Fruit fly (Drosophila melanogaster) whole organism, embryonic: ENCODE data around the gene CG33287.

Experiments
- CG10321 ChIP-seq: fragments of 200-800 bp; sonication (Bioruptor generic); IDR thresholded peaks from 2 replicates; pipeline ENCODE4 v1.3.6; 2022; ENCODE audit warnings: missing biosample characterization, missing genetic modification characterization
- CG12391 ChIP-seq: fragments of 200-800 bp; sonication (Bioruptor generic); optimal IDR thresholded peaks from 3 replicates; lab custom pipeline; 2018; ENCODE audit warnings: missing biosample characterization, mild to moderate bottlenecking, missing genetic modification characterization, moderate library complexity
- CG13624 ChIP-seq: fragments of 200-800 bp; sonication (Bioruptor generic); optimal IDR thresholded peaks from 2 replicates; lab custom pipeline; 2016; ENCODE audit warnings: missing biosample characterization, missing genetic modification characterization
- CG13775 ChIP-seq: fragments of 200-800 bp; sonication (Bioruptor generic); optimal IDR thresholded peaks from 3 replicates; lab custom pipeline; 2017; ENCODE audit warnings: missing biosample characterization, mild to moderate bottlenecking, missing genetic modification characterization
- CG15514 ChIP-seq: fragments of 200-800 bp; sonication (Bioruptor generic); optimal IDR thresholded peaks from 3 replicates; lab custom pipeline; 2017; ENCODE audit warnings: missing biosample characterization, missing genetic modification characterization, mild to moderate bottlenecking, moderate library complexity, missing genetic modification reagents
- CG1602 ChIP-seq: fragments of 200-800 bp; sonication (Bioruptor generic); optimal IDR thresholded peaks from 3 replicates; lab custom pipeline; 2016; ENCODE audit warnings: missing biosample characterization, missing genetic modification characterization
- CG17829 ChIP-seq: fragments of 200-800 bp; optimal IDR thresholded peaks from 2 replicates; lab custom pipeline; 2019; ENCODE audit warnings: missing biosample characterization, mild to moderate bottlenecking, missing genetic modification characterization, moderate library complexity
- CG18262 ChIP-seq: fragments of 200-800 bp; optimal IDR thresholded peaks from 3 replicates; lab custom pipeline; 2019; ENCODE audit warnings: missing biosample characterization, mild to moderate bottlenecking, missing genetic modification characterization, moderate library complexity
- CG2129 ChIP-seq: fragments of 200-800 bp; sonication (Bioruptor generic); IDR thresholded peaks from 2 replicates; pipeline ENCODE4 v1.3.6; 2022; ENCODE audit warnings: missing biosample characterization, missing genetic modification characterization; ENCODE audit not compliant: partially characterized antibody
- CG2678 ChIP-seq: fragments of 200-800 bp; sonication (Bioruptor generic); optimal IDR thresholded peaks from 3 replicates; lab custom pipeline; 2019; ENCODE audit warnings: missing biosample characterization, mild to moderate bottlenecking, missing genetic modification characterization, moderate library complexity
- CG2712 ChIP-seq: fragments of 200-800 bp; optimal IDR thresholded peaks from 3 replicates; lab custom pipeline; 2019; ENCODE audit warnings: missing biosample characterization, mild to moderate bottlenecking, missing genetic modification characterization, moderate library complexity
- CG2875 ChIP-seq: fragments of 200-800 bp; sonication (Bioruptor generic); optimal IDR thresholded peaks from 2 replicates; lab custom pipeline; 2017; ENCODE audit warnings: missing biosample characterization, mild to moderate bottlenecking, missing genetic modification characterization, missing genetic modification reagents
- CG31388 ChIP-seq: fragments of 200-800 bp; sonication (Bioruptor generic); optimal IDR thresholded peaks from 2 replicates; lab custom pipeline; 2016; ENCODE audit warnings: missing biosample characterization, missing genetic modification characterization
- CG31441 ChIP-seq: fragments of 200-800 bp; sonication (Bioruptor generic); IDR thresholded peaks from 2 replicates; pipeline ENCODE4 v1.3.6; 2022; ENCODE audit warnings: missing biosample characterization, missing genetic modification characterization
- CG32772 ChIP-seq: fragments of 200-800 bp; sonication (Bioruptor generic); IDR thresholded peaks from 2 replicates; pipeline ENCODE4 v1.3.6; 2022; ENCODE audit warnings: missing biosample characterization, missing genetic modification characterization
- CG7786 ChIP-seq: fragments of 200-800 bp; sonication (Bioruptor generic); optimal IDR thresholded peaks from 2 replicates; lab custom pipeline; 2016; ENCODE audit warnings: missing biosample characterization, missing genetic modification characterization
- CG7839 ChIP-seq: fragments of 200-800 bp; sonication (Bioruptor generic); optimal IDR thresholded peaks from 3 replicates; lab custom pipeline; 2018; ENCODE audit warnings: missing biosample characterization, mild to moderate bottlenecking, missing genetic modification characterization, moderate library complexity
- CG7987 ChIP-seq: fragments of 200-800 bp; sonication (Bioruptor generic); optimal IDR thresholded peaks from 2 replicates; lab custom pipeline; 2018; ENCODE audit warnings: missing biosample characterization, mild to moderate bottlenecking, missing genetic modification characterization, moderate library complexity
- CG8388 ChIP-seq: fragments of 200-800 bp; sonication (Bioruptor generic); optimal IDR thresholded peaks from 2 replicates; lab custom pipeline; 2019; ENCODE audit warnings: missing biosample characterization, mild to moderate bottlenecking, missing genetic modification characterization, moderate library complexity
- D19A ChIP-seq: fragments of 200-800 bp; optimal IDR thresholded peaks from 3 replicates; lab custom pipeline; 2019; ENCODE audit warnings: missing biosample characterization, mild to moderate bottlenecking, missing genetic modification characterization, moderate library complexity
- Deaf1 ChIP-seq: fragments of 200-800 bp; optimal IDR thresholded peaks from 3 replicates; lab custom pipeline; 2019; ENCODE audit warnings: missing biosample characterization, mild to moderate bottlenecking, missing genetic modification characterization, moderate library complexity
- HLH4C ChIP-seq: fragments of 200-800 bp; sonication (Bioruptor generic); IDR thresholded peaks from 3 replicates; pipeline ENCODE4 v1.3.6; 2022; ENCODE audit warnings: missing biosample characterization, missing genetic modification characterization; ENCODE audit not compliant: partially characterized antibody
- HmgZ ChIP-seq: fragments of 200-800 bp; sonication (Bioruptor generic); optimal IDR thresholded peaks from 2 replicates; lab custom pipeline; 2018; ENCODE audit warnings: missing biosample characterization, mild to moderate bottlenecking, missing genetic modification characterization
- Hr51 ChIP-seq, 2 experiments: fragments of 200-800 bp; sonication (Bioruptor generic); optimal IDR thresholded peaks; 2 replicates in 1 of 2; 3 replicates in 1 of 2; lab custom pipeline; 2016 to 2018; ENCODE audit warnings: missing biosample characterization in 2 of 2, missing genetic modification characterization in 2 of 2, mild to moderate bottlenecking in 1 of 2, moderate library complexity in 1 of 2
- Med ChIP-seq: fragments of 200-800 bp; sonication (Bioruptor generic); peaks from one replicate; lab custom pipeline; 2016; ENCODE audit warnings: missing biosample characterization, missing genetic modification characterization, mild to moderate bottlenecking, inconsistent platforms, moderate library complexity
- Oli ChIP-seq: fragments of 200-800 bp; sonication (Bioruptor generic); optimal IDR thresholded peaks from 2 replicates; lab custom pipeline; 2018; ENCODE audit warnings: missing biosample characterization, mild to moderate bottlenecking, missing genetic modification characterization, moderate library complexity
- PHDP ChIP-seq: fragments of 200-800 bp; sonication (Bioruptor generic); optimal IDR thresholded peaks from 3 replicates; lab custom pipeline; 2018; ENCODE audit warnings: missing biosample characterization, mild to moderate bottlenecking, missing genetic modification characterization, moderate library complexity
- Pdp1 ChIP-seq, 2 experiments: fragments of 200-800 bp; sonication (Bioruptor generic); optimal IDR thresholded peaks; 3 replicates each; lab custom pipeline; 2016; ENCODE audit warnings: missing biosample characterization in 2 of 2, missing genetic modification characterization in 2 of 2, mild to moderate bottlenecking in 1 of 2, moderate library complexity in 1 of 2
- Side ChIP-seq: fragments of 200-800 bp; sonication (Bioruptor generic); optimal IDR thresholded peaks from 2 replicates; lab custom pipeline; 2016; ENCODE audit warnings: missing biosample characterization, missing genetic modification characterization
- Tbp ChIP-seq: fragments of >200 bp; optimal IDR thresholded peaks from 2 replicates; lab custom pipeline; 2018; ENCODE audit warnings: missing biosample characterization, missing genetic modification characterization
- Xbp1 ChIP-seq: fragments of 200-800 bp; sonication (Bioruptor generic); optimal IDR thresholded peaks from 3 replicates; lab custom pipeline; 2016; ENCODE audit warnings: missing biosample characterization, mild to moderate bottlenecking, missing genetic modification characterization
- aop ChIP-seq: fragments of 200-800 bp; sonication (Bioruptor generic); IDR thresholded peaks from 2 replicates; pipeline ENCODE4 v1.3.6; 2022; ENCODE audit warnings: missing biosample characterization, missing genetic modification characterization
- ase ChIP-seq: fragments of 200-800 bp; sonication (Bioruptor generic); IDR thresholded peaks from 3 replicates; pipeline ENCODE4 v1.3.6; 2022; ENCODE audit warnings: missing biosample characterization, missing genetic modification characterization
- bowl ChIP-seq: fragments of 200-800 bp; sonication (Bioruptor generic); IDR thresholded peaks from 2 replicates; pipeline ENCODE4 v1.3.6; 2022; ENCODE audit warnings: missing biosample characterization, missing genetic modification characterization
- dmrt11E ChIP-seq: fragments of 200-800 bp; sonication (Bioruptor generic); optimal IDR thresholded peaks from 3 replicates; lab custom pipeline; 2018; ENCODE audit warnings: missing biosample characterization, mild to moderate bottlenecking, missing genetic modification characterization, moderate library complexity
- dpn ChIP-seq, 2 experiments: fragments of 200-800 bp; sonication (Bioruptor generic); optimal IDR thresholded peaks; 3 replicates each; lab custom pipeline; 2016; ENCODE audit warnings: missing biosample characterization in 2 of 2, missing genetic modification characterization in 2 of 2
- dysf ChIP-seq: fragments of 200-800 bp; sonication (Bioruptor generic); IDR thresholded peaks from 3 replicates; pipeline ENCODE4 v1.3.6; 2022; ENCODE audit warnings: missing biosample characterization, missing genetic modification characterization
- eve ChIP-seq, 2 experiments: fragments of >200 bp; optimal IDR thresholded peaks; 2 replicates each; lab custom pipeline; 2017; ENCODE audit warnings: missing biosample characterization in 2 of 2, missing genetic modification characterization in 2 of 2
- exex ChIP-seq: fragments of 200-800 bp; sonication (Bioruptor generic); optimal IDR thresholded peaks from 4 replicates; lab custom pipeline; 2018; ENCODE audit warnings: missing biosample characterization, mild to moderate bottlenecking, missing genetic modification characterization, moderate library complexity
- fd3F ChIP-seq: fragments of 200-800 bp; sonication (Bioruptor generic); optimal IDR thresholded peaks from 2 replicates; lab custom pipeline; 2018; ENCODE audit warnings: missing biosample characterization, mild to moderate bottlenecking, missing genetic modification characterization, moderate library complexity
- kah ChIP-seq: fragments of 200-800 bp; sonication (Bioruptor generic); optimal IDR thresholded peaks from 2 replicates; lab custom pipeline; 2018; ENCODE audit warnings: missing biosample characterization, mild to moderate bottlenecking, missing genetic modification characterization
- klu ChIP-seq: fragments of 200-800 bp; sonication (Bioruptor generic); IDR thresholded peaks from 2 replicates; pipeline ENCODE4 v1.3.6; 2022; ENCODE audit warnings: missing biosample characterization, missing genetic modification characterization
- nmo ChIP-seq: fragments of 200-800 bp; sonication (Bioruptor generic); optimal IDR thresholded peaks from 2 replicates; lab custom pipeline; 2018; ENCODE audit warnings: missing biosample characterization, mild to moderate bottlenecking, missing genetic modification characterization, moderate library complexity
- rib ChIP-seq: fragments of 200-800 bp; sonication (Bioruptor generic); IDR thresholded peaks from 2 replicates; pipeline ENCODE4 v1.3.6; 2022; ENCODE audit warnings: missing biosample characterization, missing genetic modification characterization
- ro ChIP-seq: fragments of 200-800 bp; sonication (Bioruptor generic); IDR thresholded peaks from 2 replicates; pipeline ENCODE4 v1.3.6; 2022; ENCODE audit warnings: missing biosample characterization, missing genetic modification characterization
- sisA ChIP-seq: fragments of 200-800 bp; sonication (Bioruptor generic); IDR thresholded peaks from 2 replicates; pipeline ENCODE4 v1.3.6; 2022; ENCODE audit warnings: missing biosample characterization, missing genetic modification characterization
- slbo ChIP-seq: fragments of 200-800 bp; sonication (Bioruptor generic); IDR thresholded peaks from 2 replicates; pipeline ENCODE4 v1.3.6; 2022; ENCODE audit warnings: missing biosample characterization, missing genetic modification characterization
- sug ChIP-seq: fragments of 200-800 bp; optimal IDR thresholded peaks from 2 replicates; lab custom pipeline; 2019; ENCODE audit warnings: missing biosample characterization, mild to moderate bottlenecking, missing genetic modification characterization, moderate library complexity
- tap ChIP-seq: fragments of 200-800 bp; optimal IDR thresholded peaks from 3 replicates; lab custom pipeline; 2019; ENCODE audit warnings: missing biosample characterization, mild to moderate bottlenecking, missing genetic modification characterization, moderate library complexity
- unpg ChIP-seq: fragments of 200-800 bp; sonication (Bioruptor generic); optimal IDR thresholded peaks from 3 replicates; lab custom pipeline; 2018; ENCODE audit warnings: missing biosample characterization, mild to moderate bottlenecking, missing genetic modification characterization, moderate library complexity
- usp ChIP-seq: fragments of >200 bp; optimal IDR thresholded peaks from 2 replicates; lab custom pipeline; 2017; ENCODE audit warnings: missing biosample characterization, missing genetic modification characterization

CG33287 gene

DNA sequence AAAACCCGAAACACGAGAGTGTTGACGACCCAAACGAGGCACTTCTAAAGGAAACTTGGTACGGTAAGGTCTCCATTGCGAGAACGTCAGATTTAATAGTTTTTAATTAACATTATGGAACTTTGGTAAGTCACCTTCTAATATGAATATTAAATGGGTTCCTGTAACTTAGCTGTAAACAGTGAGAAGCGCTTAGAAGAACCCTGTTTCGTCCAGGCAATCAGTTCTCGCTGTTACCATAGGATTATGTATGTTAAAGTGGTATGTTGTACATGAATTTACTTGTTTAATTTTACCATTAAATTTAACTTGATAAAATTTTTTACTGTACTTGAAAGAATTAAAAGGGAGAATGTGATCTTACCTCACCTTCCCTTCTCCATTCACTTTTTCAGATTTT, 48.6 kb downstream of the CG33287 start (continued):
- TF ChIP-seq Oli (tag; lab: Kevin White, UChicago), result peak; percentile 38
- TF ChIP-seq CG12391 (tag; lab: Kevin White, UChicago), result peak; percentile 3
- TF ChIP-seq aop, result no peak
- TF ChIP-seq usp (GFP tag; lab: Kevin White, UChicago), result no peak
- no peak for TF ChIP-seq rib (GFP tag; lab: Robert Waterston, UW)
- TF ChIP-seq CG32772 (GFP tag; lab: Robert Waterston, UW), result no peak
- TF ChIP-seq dmrt11E (tag; lab: Kevin White, UChicago), result peak; percentile 25
- TF ChIP-seq bowl (GFP tag; lab: Robert Waterston, UW), result no peak
- TF ChIP-seq CG1602 (GFP tag; lab: Kevin White, UChicago), result peak; percentile 5
- no peak for TF ChIP-seq CG31388
- TF ChIP-seq kah, result no peak
- TF ChIP-seq CG18262 (tag; lab: Kevin White, UChicago), result peak; percentile 43
- TF ChIP-seq HmgZ (tag; lab: Kevin White, UChicago), result no peak
- TF ChIP-seq dpn (GFP tag; optimal IDR thresholded peaks at IDR 0.05; lab: Kevin White, UChicago), result no peak
- TF ChIP-seq Pdp1 (GFP tag; optimal IDR thresholded peaks at IDR 0.05; lab: Kevin White, UChicago), result peak in 1 of 2 experiments; percentile 15
- peak; percentile 4 for TF ChIP-seq CG13775 (GFP tag; lab: Kevin White, UChicago)
- TF ChIP-seq Side (GFP tag; lab: Kevin White, UChicago), result no peak
- peak; percentile 35 for TF ChIP-seq CG2712 (tag; lab: Kevin White, UChicago)
- TF ChIP-seq sug (tag; lab: Kevin White, UChicago), result no peak
- TF ChIP-seq unpg (GFP tag; lab: Kevin White, UChicago), result peak; percentile 3
- TF ChIP-seq Hr51 (GFP tag; optimal IDR thresholded peaks at IDR 0.05; lab: Kevin White, UChicago), result peak in 1 of 2 experiments; percentile 22
- no peak for TF ChIP-seq PHDP (tag; lab: Kevin White, UChicago)
- no peak for TF ChIP-seq CG10321 (GFP tag; lab: Robert Waterston, UW)
- no peak for TF ChIP-seq CG2129
- TF ChIP-seq Xbp1, result peak; percentile 16
- TF ChIP-seq CG13624, result no peak
- TF ChIP-seq D19A (tag; lab: Kevin White, UChicago), result no peak
- peak; percentile 38 for TF ChIP-seq CG7839 (tag; lab: Kevin White, UChicago)
- no peak for TF ChIP-seq Tbp
- TF ChIP-seq CG15514, result no peak
- peak; percentile 54 for TF ChIP-seq CG2678 (tag; lab: Kevin White, UChicago)
- TF ChIP-seq tap (tag; lab: Kevin White, UChicago), result no peak
- TF ChIP-seq Med (GFP tag; lab: Kevin White, UChicago), result peak; percentile 45
- TF ChIP-seq slbo, result peak; percentile 32
- TF ChIP-seq Deaf1 (tag; lab: Kevin White, UChicago), result no peak
- no peak for TF ChIP-seq CG7987
- no peak for TF ChIP-seq sisA
- TF ChIP-seq ro (GFP tag; lab: Robert Waterston, UW), result no peak
- no peak for TF ChIP-seq ase (GFP tag; lab: Robert Waterston, UW)
- no peak for TF ChIP-seq CG7786
- no peak for TF ChIP-seq dysf (GFP tag; lab: Robert Waterston, UW)
- no peak for TF ChIP-seq fd3F
- TF ChIP-seq CG31441 (GFP tag; lab: Robert Waterston, UW), result 0 out of 2 replicates have a peak, but pooled peaks have one; percentile 21
- TF ChIP-seq CG8388 (GFP tag; lab: Kevin White, UChicago), result peak; percentile 6
- TF ChIP-seq exex (tag; lab: Kevin White, UChicago), result no peak
- TF ChIP-seq HLH4C (GFP tag; lab: Robert Waterston, UW), result no peak
- no peak for TF ChIP-seq CG2875
- peak; percentile 51 for TF ChIP-seq CG17829 (tag; lab: Kevin White, UChicago)
- no peak for TF ChIP-seq klu (GFP tag; lab: Robert Waterston, UW)
- TF ChIP-seq nmo (GFP tag; lab: Kevin White, UChicago), result peak; percentile 1
- TF ChIP-seq eve (GFP tag; optimal IDR thresholded peaks at IDR 0.05; lab: Kevin White, UChicago), result peak in 1 of 2 experiments; percentile 48
